Fruit fly (Drosophila melanogaster) whole organism, embryonic: ENCODE results near the gene fan.

Source experiments
- Aef1 ChIP-seq: fragments of 200-800 bp; sonication (Bioruptor generic); IDR thresholded peaks from 3 replicates; pipeline ENCODE4 v1.3.6; 2022; ENCODE audit warnings: missing biosample characterization, missing genetic modification characterization
- CG10565 ChIP-seq: fragments of 200-800 bp; sonication (Bioruptor generic); optimal IDR thresholded peaks from 3 replicates; lab custom pipeline; 2016; ENCODE audit warnings: missing biosample characterization, mild to moderate bottlenecking, missing genetic modification characterization
- CG11398 ChIP-seq: fragments of 200-800 bp; sonication (Bioruptor generic); optimal IDR thresholded peaks from 2 replicates; lab custom pipeline; 2016; ENCODE audit warnings: missing biosample characterization, missing genetic modification characterization
- CG15479 ChIP-seq: fragments of 200-800 bp; sonication (Bioruptor generic); optimal IDR thresholded peaks from 3 replicates; lab custom pipeline; 2019; ENCODE audit warnings: missing biosample characterization, mild to moderate bottlenecking, missing genetic modification characterization, moderate library complexity
- CG17361 ChIP-seq: fragments of 200-800 bp; sonication (Bioruptor generic); IDR thresholded peaks from 3 replicates; pipeline ENCODE4 v1.3.6; 2022; ENCODE audit warnings: missing biosample characterization, missing genetic modification characterization
- CG4404 ChIP-seq: fragments of 200-800 bp; sonication (Bioruptor generic); IDR thresholded peaks from 2 replicates; pipeline ENCODE4 v1.3.6; 2022; ENCODE audit warnings: missing biosample characterization, missing genetic modification characterization
- Drgx ChIP-seq: fragments of 200-800 bp; sonication (Bioruptor generic); IDR thresholded peaks from 2 replicates; pipeline ENCODE4 v1.3.6; 2022; ENCODE audit warnings: missing biosample characterization, missing genetic modification characterization
- Gug ChIP-seq: fragments of 200-800 bp; sonication (Bioruptor generic); IDR thresholded peaks from 4 replicates; pipeline ENCODE4 v1.3.6; 2022; ENCODE audit warnings: missing biosample characterization, missing genetic modification characterization
- H2.0 ChIP-seq: fragments of 200-800 bp; sonication (Bioruptor generic); IDR thresholded peaks from 2 replicates; pipeline ENCODE4 v1.3.6; 2022; ENCODE audit warnings: missing biosample characterization, missing genetic modification characterization
- Jarid2 ChIP-seq: fragments of 200-800 bp; sonication (Bioruptor generic); optimal IDR thresholded peaks from 3 replicates; lab custom pipeline; 2017; ENCODE audit warnings: mild to moderate bottlenecking, missing biosample characterization, missing genetic modification reagents, missing genetic modification characterization
- MESR4 ChIP-seq: fragments of 200-800 bp; sonication (Bioruptor generic); optimal IDR thresholded peaks from 2 replicates; lab custom pipeline; 2018; ENCODE audit warnings: missing biosample characterization, mild to moderate bottlenecking, missing genetic modification characterization, moderate library complexity
- Optix ChIP-seq: fragments of 200-800 bp; sonication (Bioruptor generic); IDR thresholded peaks from 3 replicates; pipeline ENCODE4 v1.3.6; 2022; ENCODE audit warnings: missing biosample characterization, missing genetic modification characterization
- ranshi ChIP-seq: fragments of 200-800 bp; sonication (Bioruptor generic); IDR thresholded peaks from 2 replicates; pipeline ENCODE4 v1.3.6; 2022; ENCODE audit warnings: missing biosample characterization, missing genetic modification characterization

DNA sequence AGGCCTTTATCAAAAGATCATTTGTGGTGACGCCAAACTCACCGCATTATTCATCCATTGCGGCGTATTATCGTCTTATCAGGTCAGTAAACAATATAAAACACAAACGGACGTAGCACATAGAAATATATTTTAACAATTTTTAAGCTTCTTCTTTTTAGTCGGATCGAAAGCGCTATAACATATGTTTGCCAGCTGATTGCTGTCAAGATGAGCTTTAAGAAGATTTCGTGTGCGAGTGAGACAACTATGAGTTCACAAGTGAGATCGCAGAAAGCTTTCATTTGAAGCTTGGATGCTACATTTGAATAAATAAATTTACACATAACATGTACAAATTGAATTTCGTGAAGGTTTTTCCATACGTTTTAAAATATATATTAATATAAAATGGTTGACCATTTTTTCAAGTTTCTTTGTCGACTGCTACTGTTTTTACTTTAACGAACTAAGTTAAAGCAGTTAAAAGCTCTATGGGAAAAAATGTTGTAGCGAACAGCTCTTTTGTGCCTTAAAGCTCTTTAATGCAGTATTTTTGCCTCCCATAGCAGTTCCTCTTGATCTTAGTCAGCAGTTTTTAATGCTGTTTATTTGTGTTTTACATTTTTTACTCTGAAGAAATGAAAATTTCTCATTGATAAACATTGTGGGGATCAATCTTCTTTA, 49.9 kb downstream of the fan start, which contains the start of gene CG42445:
- no peak for TF ChIP-seq Aef1 (GFP tag; lab: Robert Waterston, UW)
- no peak for TF ChIP-seq ranshi (GFP tag; lab: Robert Waterston, UW)
- TF ChIP-seq Gug (GFP tag; lab: Robert Waterston, UW) = no peak
- TF ChIP-seq CG17361 = no peak
- TF ChIP-seq H2.0 (GFP tag; lab: Robert Waterston, UW) = no peak
- TF ChIP-seq Drgx (GFP tag; lab: Robert Waterston, UW) = no peak
- TF ChIP-seq Optix (GFP tag; lab: Robert Waterston, UW) = no peak
- TF ChIP-seq Jarid2 (GFP tag; lab: Kevin White, UChicago) = no peak
- no peak for TF ChIP-seq MESR4 (GFP tag; lab: Kevin White, UChicago)
- no peak for TF ChIP-seq CG4404 (GFP tag; lab: Robert Waterston, UW)
- TF ChIP-seq CG15479 = no peak
- TF ChIP-seq CG10565 (GFP tag; lab: Kevin White, UChicago) = no peak
- no peak for TF ChIP-seq CG11398 (GFP tag; lab: Kevin White, UChicago)
